Worm (Caenorhabditis elegans) whole organism, L4/young adult: ENCODE data around the gene pph-6.

ENCODE experiments used
- W03F9.2 ChIP-seq: fragments of 150-350 bp; optimal IDR thresholded peaks from 2 replicates; lab custom pipeline; 2014; ENCODE audit warnings: missing biosample characterization, missing genetic modification characterization
- dao-5 ChIP-seq: sonication (generic microtip); optimal IDR thresholded peaks from 2 replicates; lab custom pipeline; 2016; ENCODE audit warnings: missing genotype, missing genetic modification characterization, moderate library complexity, missing compliant biosample characterization
- him-1 ChIP-seq: sonication (generic microtip); optimal IDR thresholded peaks from 2 replicates; lab custom pipeline; 2016; ENCODE audit warnings: missing genotype, missing genetic modification reagents, missing genetic modification characterization, missing compliant biosample characterization

pph-6 gene

DNA sequence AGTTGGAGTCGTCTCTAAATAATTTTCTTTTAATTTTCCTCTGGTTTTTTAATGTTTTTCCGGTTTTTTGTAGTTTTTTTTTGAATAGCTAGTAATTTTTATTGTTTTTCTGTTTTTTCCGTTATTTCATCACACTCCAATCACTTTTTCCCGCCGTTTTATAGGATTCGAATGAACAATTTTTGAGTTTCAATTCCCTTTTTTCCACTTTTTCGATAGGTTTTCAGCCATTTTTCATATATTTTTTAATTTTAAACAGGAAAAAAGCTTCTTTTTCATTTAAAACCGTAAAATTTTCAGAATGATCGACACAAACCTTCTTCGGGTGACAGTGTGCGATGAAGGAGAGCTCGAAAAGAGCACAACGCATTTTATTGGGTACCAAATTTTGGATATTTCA is at the start of gene pph-6:
pph-6 (plus strand) TSS at position 301 of the 400 bp plus-strand sequence.
- no peak for TF ChIP-seq W03F9.2 (tag; lab: Kevin White, UChicago)
- no peak for TF ChIP-seq him-1 (tag; lab: Kevin White, UChicago)
- no peak for TF ChIP-seq dao-5

DNA sequence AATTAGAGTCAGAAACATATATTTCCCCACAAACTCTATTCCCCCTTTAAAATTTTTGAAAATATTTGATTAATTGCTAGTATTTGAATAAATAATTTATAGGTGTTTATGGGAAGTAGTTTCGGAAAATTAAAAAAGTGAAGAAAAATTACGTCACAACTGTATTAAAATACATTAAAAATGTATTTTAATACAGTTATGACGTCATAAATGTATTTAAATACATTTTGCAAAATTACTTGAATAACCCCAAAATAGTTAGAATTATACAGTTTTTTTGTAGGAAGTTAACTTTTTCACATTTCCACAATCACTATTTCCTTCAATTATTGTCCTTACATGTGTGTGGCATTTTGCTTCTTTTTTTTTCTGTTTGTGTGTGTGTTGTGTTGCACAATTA is 48.1 kb upstream of the pph-6 start:
- TF ChIP-seq him-1 (tag; lab: Kevin White, UChicago): no peak
- TF ChIP-seq dao-5: no peak
- TF ChIP-seq W03F9.2 (tag; lab: Kevin White, UChicago): no peak

DNA sequence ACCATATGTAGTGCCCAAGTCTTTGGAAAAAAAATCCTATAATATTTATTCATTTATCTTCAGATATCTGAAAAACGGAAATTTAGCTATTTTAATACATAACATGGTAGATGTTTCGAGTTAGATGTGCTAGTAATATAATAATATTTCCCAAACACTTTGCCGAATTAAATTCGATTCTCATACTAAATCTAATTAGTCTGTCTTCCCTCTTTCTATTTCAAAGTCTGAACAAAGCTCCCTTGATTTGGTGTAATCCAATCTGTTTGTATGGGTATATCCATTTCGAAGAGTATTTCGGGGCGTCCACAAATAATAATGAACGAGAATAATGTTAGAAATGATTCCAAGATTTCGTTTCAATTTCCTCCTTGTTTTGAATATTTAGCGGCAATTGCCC is 47.1 kb upstream of the pph-6 start:
- no peak for TF ChIP-seq W03F9.2 (tag; lab: Kevin White, UChicago)
- no peak for TF ChIP-seq dao-5
- no peak for TF ChIP-seq him-1 (tag; lab: Kevin White, UChicago)

DNA sequence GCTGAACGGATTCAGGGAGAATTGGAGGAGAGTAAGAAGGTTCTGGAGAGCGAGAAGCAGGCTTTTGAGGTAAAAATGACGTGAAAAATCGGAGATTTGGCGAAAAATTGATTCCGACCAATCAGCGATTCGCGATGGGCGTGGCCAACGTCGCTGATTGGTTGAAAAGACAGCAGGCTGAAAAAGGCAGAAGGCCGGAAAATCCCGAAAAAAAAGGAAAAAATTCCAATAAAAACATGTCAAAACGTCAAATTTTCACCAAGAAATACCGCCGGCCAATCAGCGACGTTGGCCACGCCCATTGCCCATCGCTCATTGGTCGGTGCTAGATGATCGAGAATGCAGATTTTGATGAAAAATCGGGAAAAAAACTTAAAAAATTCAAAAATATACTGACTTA is 44.0 kb upstream of the pph-6 start:
- no peak for TF ChIP-seq dao-5
- no peak for TF ChIP-seq him-1 (tag; lab: Kevin White, UChicago)
- TF ChIP-seq W03F9.2 (tag; lab: Kevin White, UChicago): no peak

DNA sequence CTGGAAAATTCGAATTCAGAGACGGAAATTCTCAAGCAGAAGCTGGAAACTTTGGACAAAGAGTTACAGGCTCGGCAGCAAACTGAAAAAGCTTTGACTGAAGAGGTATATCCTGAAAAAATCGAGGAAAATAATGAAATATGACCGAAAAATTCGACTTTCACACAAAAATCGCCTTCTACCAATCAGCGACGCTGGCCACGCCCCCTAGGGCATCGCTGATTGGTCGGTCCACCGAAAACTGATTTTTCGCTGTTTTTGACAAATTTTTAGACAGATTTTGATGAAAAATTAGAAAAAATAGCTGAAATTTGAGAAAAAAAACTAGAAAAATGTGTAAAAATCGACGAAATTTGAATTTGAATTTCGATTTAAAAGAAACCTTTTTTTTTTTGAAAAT is 42.6 kb upstream of the pph-6 start:
- no peak for TF ChIP-seq dao-5
- TF ChIP-seq W03F9.2 (tag; lab: Kevin White, UChicago): no peak
- no peak for TF ChIP-seq him-1 (tag; lab: Kevin White, UChicago)

DNA sequence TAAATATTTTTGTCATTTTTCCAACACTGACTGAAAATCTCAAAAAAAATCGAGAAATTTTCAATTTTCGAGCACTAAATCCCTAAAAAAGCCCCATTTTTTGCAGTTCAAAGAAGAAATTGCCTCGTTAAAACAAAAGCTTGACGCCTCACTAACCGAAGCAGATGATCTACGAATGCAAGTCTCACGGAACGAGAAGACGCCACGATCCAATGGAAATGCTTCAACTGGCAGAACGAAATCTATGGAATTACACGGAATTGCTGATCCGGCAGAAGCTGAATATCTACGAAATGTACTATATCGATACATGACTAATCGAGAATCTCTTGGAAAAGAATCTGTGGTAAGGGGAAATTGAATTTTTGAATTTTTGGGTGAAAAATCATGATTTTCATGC is 37.6 kb upstream of the pph-6 start:
- TF ChIP-seq W03F9.2 (tag; lab: Kevin White, UChicago): no peak
- no peak for TF ChIP-seq dao-5
- no peak for TF ChIP-seq him-1 (tag; lab: Kevin White, UChicago)

DNA sequence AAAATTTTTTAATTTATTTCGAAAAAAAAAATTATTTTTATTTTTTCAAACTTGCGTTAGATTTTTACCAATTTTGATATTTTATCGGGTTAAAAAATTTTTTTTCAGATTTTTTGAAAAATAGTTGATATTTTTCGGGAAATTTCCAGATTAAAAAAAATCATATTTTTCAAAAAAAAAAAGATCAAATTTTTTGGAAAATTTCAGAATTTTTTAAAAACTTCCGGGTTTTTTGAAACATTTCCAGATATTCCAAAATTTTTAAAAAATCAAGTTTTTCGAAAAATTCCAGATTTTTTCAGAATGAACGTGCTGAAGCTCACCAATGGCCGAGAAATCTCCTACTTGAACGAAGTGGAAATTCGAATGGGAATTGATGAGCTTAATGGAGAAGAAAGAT is 36.1 kb upstream of the pph-6 start, which contains the start of gene metl-18:
metl-18 (plus strand) TSS at position 301 of the 400 bp plus-strand sequence.
- no peak for TF ChIP-seq dao-5
- TF ChIP-seq him-1 (tag; lab: Kevin White, UChicago): no peak
- no peak for TF ChIP-seq W03F9.2 (tag; lab: Kevin White, UChicago)

DNA sequence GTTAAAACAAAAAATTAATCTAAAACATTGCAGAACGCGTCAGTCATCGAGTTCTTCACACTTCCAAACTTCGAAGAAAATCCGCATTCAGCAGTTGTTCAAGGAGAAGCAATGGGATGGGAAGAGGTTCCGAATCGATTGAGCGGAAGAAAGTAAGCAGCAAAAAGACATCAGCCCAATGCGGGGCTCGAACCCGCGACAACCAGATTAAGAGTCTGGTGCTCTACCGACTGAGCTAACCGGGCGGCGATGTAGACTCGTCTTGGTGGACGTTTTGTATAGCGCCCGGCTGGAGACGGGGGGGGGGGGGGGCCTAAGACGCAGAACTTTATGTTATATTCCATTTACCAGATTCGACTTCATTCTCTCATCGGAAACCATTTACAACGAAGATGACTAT is 34.8 kb upstream of the pph-6 start:
- TF ChIP-seq dao-5 (no peak), W03F9.2 (tag; lab: Kevin White, UChicago) (no peak), him-1 (tag; lab: Kevin White, UChicago) (no peak)

DNA sequence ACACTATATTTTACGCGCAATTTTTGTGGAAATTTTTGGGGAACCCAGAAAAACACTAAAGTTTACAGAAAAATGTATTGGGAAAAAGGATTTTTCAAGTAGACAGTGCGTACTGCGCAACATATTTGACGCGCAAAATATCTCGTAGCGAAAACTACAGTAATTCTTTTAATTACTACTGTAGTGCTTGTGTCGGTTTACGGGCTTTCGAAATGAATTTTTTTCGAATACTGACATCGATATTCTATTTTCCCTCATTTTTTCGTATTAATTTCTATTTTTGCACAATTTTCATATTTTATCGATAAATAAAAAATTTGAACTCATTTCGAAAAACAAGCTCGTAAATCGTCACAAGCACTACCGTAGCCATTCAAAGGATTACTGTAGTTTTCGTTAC is 32.9 kb upstream of the pph-6 start:
- TF ChIP-seq him-1 (tag; lab: Kevin White, UChicago): no peak
- no peak for TF ChIP-seq dao-5
- no peak for TF ChIP-seq W03F9.2 (tag; lab: Kevin White, UChicago)

DNA sequence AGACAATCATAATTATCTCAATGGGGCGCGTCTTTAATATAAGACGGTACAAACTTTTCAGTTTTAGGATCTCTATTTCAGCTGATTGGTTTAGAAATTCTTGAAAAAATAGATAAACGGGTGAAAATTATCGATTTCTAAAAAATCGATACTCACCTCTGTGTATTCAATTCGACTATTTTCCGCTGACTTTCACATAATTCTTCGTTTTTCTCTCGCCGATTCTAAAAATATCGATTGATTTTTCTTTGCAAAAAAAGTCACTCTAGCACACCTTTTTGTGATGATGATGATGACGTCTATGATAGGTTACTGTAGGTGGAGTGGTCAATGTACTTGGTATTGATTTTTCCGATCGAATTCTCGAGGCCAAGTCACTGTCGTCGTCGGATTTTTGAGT is 31.7 kb upstream of the pph-6 start:
- TF ChIP-seq W03F9.2 (tag; lab: Kevin White, UChicago): no peak
- TF ChIP-seq dao-5: no peak
- no peak for TF ChIP-seq him-1 (tag; lab: Kevin White, UChicago)

DNA sequence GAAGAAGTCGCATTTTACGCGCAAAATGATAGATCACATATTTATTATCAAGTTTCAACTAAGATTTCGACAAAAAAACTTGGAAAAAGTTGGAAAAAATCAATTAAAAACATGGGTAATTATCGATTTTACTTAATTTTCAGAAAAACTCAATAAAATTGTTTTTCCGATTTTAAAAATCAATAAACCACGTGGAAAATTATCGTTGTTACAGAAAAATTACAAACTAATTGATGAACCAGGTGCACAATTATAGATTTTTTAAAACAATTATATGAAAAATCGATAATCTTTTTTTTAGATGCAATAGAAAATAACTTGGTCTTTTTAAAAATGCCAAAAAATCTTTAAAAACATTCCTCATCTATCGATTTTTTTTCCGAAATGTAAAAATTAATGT is 30.8 kb upstream of the pph-6 start:
- TF ChIP-seq him-1 (tag; lab: Kevin White, UChicago) (no peak), dao-5 (no peak), W03F9.2 (tag; lab: Kevin White, UChicago) (no peak)

DNA sequence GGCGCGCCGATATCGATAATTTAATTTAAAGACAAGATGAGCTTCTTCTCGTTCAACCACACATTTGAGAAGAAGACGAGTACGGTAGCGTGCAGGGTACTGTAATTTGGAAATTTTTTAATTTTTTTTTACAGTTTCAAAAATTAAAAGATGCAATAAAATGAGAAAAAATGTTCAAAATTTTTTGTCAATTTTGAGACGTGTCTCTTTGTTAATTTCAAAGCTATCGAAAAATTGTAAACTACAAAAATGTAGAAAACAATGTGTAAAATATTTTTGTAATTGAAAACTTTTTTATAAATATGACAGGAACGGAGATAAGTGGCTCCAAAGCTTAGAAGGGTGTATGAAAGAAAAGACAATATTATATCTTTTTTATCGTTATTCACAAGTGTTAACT is 30.1 kb upstream of the pph-6 start, which contains the start of gene K01A11.1:
K01A11.1 (minus strand) TSS at position 101 of the 400 bp plus-strand sequence.
- no peak for TF ChIP-seq him-1 (tag; lab: Kevin White, UChicago)
- no peak for TF ChIP-seq dao-5
- TF ChIP-seq W03F9.2 (tag; lab: Kevin White, UChicago): no peak

DNA sequence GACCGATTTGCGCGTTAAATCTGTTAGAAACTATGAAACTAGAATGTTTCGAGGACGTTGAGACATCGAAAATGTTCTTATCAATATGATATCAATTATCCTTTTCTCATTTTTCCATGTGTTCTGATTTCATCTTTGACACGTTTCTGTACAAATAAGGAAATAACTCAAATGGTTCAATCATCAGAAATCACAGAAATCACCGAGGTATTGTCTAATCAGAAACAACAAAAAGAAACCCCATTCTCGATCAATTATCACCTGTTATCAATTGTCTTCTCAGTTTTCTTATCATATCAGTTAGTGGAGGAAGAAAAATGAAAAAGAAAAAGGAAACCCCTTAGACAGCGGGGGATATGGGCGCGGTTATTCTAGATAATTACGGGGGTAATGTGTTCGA is 26.4 kb upstream of the pph-6 start:
- TF ChIP-seq dao-5: no peak
- no peak for TF ChIP-seq W03F9.2 (tag; lab: Kevin White, UChicago)
- no peak for TF ChIP-seq him-1 (tag; lab: Kevin White, UChicago)

DNA sequence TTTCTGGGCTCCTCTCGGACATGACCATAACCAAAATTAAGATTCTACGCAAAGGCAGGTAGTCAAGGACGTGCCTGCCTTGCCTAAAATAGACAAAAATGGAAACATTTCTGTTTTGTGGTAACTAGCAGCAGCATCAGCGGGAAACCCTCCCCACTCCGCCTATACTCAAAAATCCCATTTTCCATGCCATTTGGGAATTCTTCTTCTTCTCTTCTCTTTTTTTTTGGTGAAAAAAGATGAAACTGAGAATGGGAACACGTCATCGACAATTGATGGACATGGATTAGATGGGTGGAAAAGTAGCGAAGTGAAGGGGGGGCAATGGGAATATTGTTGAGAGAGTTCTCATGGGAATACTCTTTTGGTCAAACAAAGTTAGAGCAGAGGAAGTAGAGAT is 24.4 kb upstream of the pph-6 start:
- no peak for TF ChIP-seq him-1 (tag; lab: Kevin White, UChicago)
- no peak for TF ChIP-seq dao-5
- no peak for TF ChIP-seq W03F9.2 (tag; lab: Kevin White, UChicago)

DNA sequence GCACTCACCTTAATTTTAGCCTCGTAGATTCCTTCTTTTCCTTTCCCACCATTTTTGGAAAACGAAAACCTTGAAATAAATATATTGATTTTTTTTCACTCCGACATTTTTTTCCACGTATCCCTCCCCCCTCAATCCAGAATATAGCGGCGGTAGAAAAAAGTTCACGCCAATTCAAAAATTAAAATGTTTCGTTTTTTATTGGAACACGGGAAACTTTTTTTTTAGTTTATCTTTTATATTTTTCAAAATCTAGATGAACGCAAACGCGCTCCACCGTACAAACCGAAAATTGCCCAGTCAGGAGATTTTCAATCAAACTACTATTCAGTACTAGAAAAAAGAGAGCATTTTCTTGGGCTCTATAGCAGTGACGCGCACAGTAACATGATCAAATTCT is 17.4 kb upstream of the pph-6 start, which contains the start of gene spe-41:
spe-41 (minus strand) TSS at position 72 of the 400 bp plus-strand sequence.
- TF ChIP-seq dao-5 (no peak), him-1 (tag; lab: Kevin White, UChicago) (no peak), W03F9.2 (tag; lab: Kevin White, UChicago) (no peak)
